Fruit fly (Drosophila melanogaster) whole organism, embryonic: ENCODE measurements around the gene CG16710.

ENCODE experiments used
- B-H1 ChIP-seq: fragments of 200-800 bp; sonication (Bioruptor generic); IDR thresholded peaks from 3 replicates; pipeline ENCODE4 v1.3.6; 2022; ENCODE audit warnings: missing biosample characterization, missing genetic modification characterization
- Blimp-1 ChIP-seq: fragments of 200-800 bp; sonication (Bioruptor generic); optimal IDR thresholded peaks from 3 replicates; lab custom pipeline; 2018; ENCODE audit warnings: missing biosample characterization, missing genetic modification characterization, mild to moderate bottlenecking, moderate library complexity, missing genetic modification reagents
- Bteb2 ChIP-seq: fragments of 200-800 bp; sonication (Bioruptor generic); optimal IDR thresholded peaks from 2 replicates; lab custom pipeline; 2016; ENCODE audit warnings: missing biosample characterization, missing genetic modification characterization
- CG10267 ChIP-seq: fragments of 200-800 bp; sonication (Bioruptor generic); optimal IDR thresholded peaks from 2 replicates; lab custom pipeline; 2018; ENCODE audit warnings: missing biosample characterization, mild to moderate bottlenecking, missing genetic modification characterization, moderate library complexity
- CG10565 ChIP-seq: fragments of 200-800 bp; sonication (Bioruptor generic); optimal IDR thresholded peaks from 3 replicates; lab custom pipeline; 2016; ENCODE audit warnings: missing biosample characterization, mild to moderate bottlenecking, missing genetic modification characterization
- CG10959 ChIP-seq: fragments of 200-800 bp; sonication (Bioruptor generic); IDR thresholded peaks from 2 replicates; pipeline ENCODE4 v1.3.6; 2022; ENCODE audit warnings: missing biosample characterization, missing genetic modification characterization
- CG11456 ChIP-seq: fragments of 200-800 bp; sonication (Bioruptor generic); IDR thresholded peaks from 3 replicates; pipeline ENCODE4 v1.3.6; 2022; ENCODE audit warnings: missing biosample characterization, missing genetic modification characterization
- CG12744 ChIP-seq: fragments of 200-800 bp; sonication (Bioruptor generic); optimal IDR thresholded peaks from 2 replicates; lab custom pipeline; 2016; ENCODE audit warnings: missing biosample characterization, missing genetic modification characterization
- CG14667 ChIP-seq: fragments of 200-800 bp; sonication (Bioruptor generic); IDR thresholded peaks from 2 replicates; pipeline ENCODE4 v1.3.6; 2022; ENCODE audit warnings: missing biosample characterization, missing genetic modification characterization
- CG15011 ChIP-seq: fragments of 200-800 bp; sonication (Bioruptor generic); optimal IDR thresholded peaks from 3 replicates; lab custom pipeline; 2018; ENCODE audit warnings: missing biosample characterization, mild to moderate bottlenecking, missing genetic modification characterization
- CG15601 ChIP-seq: fragments of 200-800 bp; sonication (Bioruptor generic); optimal IDR thresholded peaks from 3 replicates; lab custom pipeline; 2019; ENCODE audit warnings: missing biosample characterization, mild to moderate bottlenecking, missing genetic modification characterization, moderate library complexity
- CG1603 ChIP-seq: fragments of 200-800 bp; sonication (Bioruptor generic); optimal IDR thresholded peaks from 2 replicates; lab custom pipeline; 2019; ENCODE audit warnings: missing biosample characterization, mild to moderate bottlenecking, missing genetic modification characterization, moderate library complexity
- CG1647 ChIP-seq: fragments of 200-800 bp; sonication (Bioruptor generic); optimal IDR thresholded peaks from 3 replicates; lab custom pipeline; 2016; ENCODE audit warnings: missing biosample characterization, missing genetic modification characterization
- CG16813 ChIP-seq: fragments of 200-800 bp; sonication (Bioruptor generic); IDR thresholded peaks from 3 replicates; pipeline ENCODE4 v1.3.6; 2022; ENCODE audit warnings: missing biosample characterization, missing genetic modification characterization; ENCODE audit not compliant: partially characterized antibody
- CG3995 ChIP-seq: fragments of 200-800 bp; sonication (Bioruptor generic); optimal IDR thresholded peaks from 3 replicates; lab custom pipeline; 2016; ENCODE audit warnings: missing biosample characterization, missing genetic modification characterization
- CG6654 ChIP-seq: fragments of 200-800 bp; sonication (Bioruptor generic); optimal IDR thresholded peaks from 2 replicates; lab custom pipeline; 2017; ENCODE audit warnings: missing biosample characterization, mild to moderate bottlenecking, missing genetic modification characterization
- CG6765 ChIP-seq: fragments of 200-800 bp; sonication (Bioruptor generic); optimal IDR thresholded peaks from 3 replicates; lab custom pipeline; 2017; ENCODE audit warnings: missing biosample characterization, mild to moderate bottlenecking, missing genetic modification characterization
- CG7271 ChIP-seq: fragments of 200-800 bp; sonication (Bioruptor generic); optimal IDR thresholded peaks from 2 replicates; lab custom pipeline; 2018; ENCODE audit warnings: missing biosample characterization, mild to moderate bottlenecking, missing genetic modification characterization, moderate library complexity
- CG7745 ChIP-seq: fragments of 200-800 bp; sonication (Bioruptor generic); optimal IDR thresholded peaks from 2 replicates; lab custom pipeline; 2018; ENCODE audit warnings: missing biosample characterization, mild to moderate bottlenecking, missing genetic modification characterization, moderate library complexity
- CG8281 ChIP-seq: fragments of 200-800 bp; sonication (Bioruptor generic); optimal IDR thresholded peaks from 2 replicates; lab custom pipeline; 2018; ENCODE audit warnings: missing biosample characterization, mild to moderate bottlenecking, missing genetic modification characterization, moderate library complexity
- CG8290 ChIP-seq, 3 experiments: fragments of 200-800 bp; sonication (Bioruptor generic); optimal IDR thresholded peaks; 2 replicates each; lab custom pipeline; 2016 to 2019; ENCODE audit warnings: missing biosample characterization in 3 of 3, missing genetic modification characterization in 3 of 3, mild to moderate bottlenecking in 2 of 3, moderate library complexity in 1 of 3
- CG9609 ChIP-seq: fragments of 200-800 bp; sonication (Bioruptor generic); optimal IDR thresholded peaks from 3 replicates; lab custom pipeline; 2016; ENCODE audit warnings: missing biosample characterization, missing genetic modification characterization
- CHES-1-like ChIP-seq: fragments of 200-800 bp; sonication (Bioruptor generic); optimal IDR thresholded peaks from 2 replicates; lab custom pipeline; 2016; ENCODE audit warnings: missing biosample characterization, missing genetic modification characterization
- Ets97D ChIP-seq: fragments of 200-800 bp; sonication (Bioruptor generic); optimal IDR thresholded peaks from 3 replicates; lab custom pipeline; 2016; ENCODE audit warnings: missing biosample characterization, missing genetic modification characterization
- HLH3B ChIP-seq: fragments of 200-800 bp; sonication (Bioruptor generic); IDR thresholded peaks from 2 replicates; pipeline ENCODE4 v1.3.6; 2022; ENCODE audit warnings: missing biosample characterization, missing genetic modification characterization
- HmgD ChIP-seq: fragments of 200-800 bp; sonication (Bioruptor generic); optimal IDR thresholded peaks from 3 replicates; lab custom pipeline; 2016; ENCODE audit warnings: missing biosample characterization, missing genetic modification characterization
- Myb ChIP-seq: fragments of 200-800 bp; sonication (Bioruptor generic); optimal IDR thresholded peaks from 2 replicates; lab custom pipeline; 2016; ENCODE audit warnings: missing biosample characterization, missing genetic modification characterization
- NfI ChIP-seq: fragments of 200-800 bp; sonication (Bioruptor generic); optimal IDR thresholded peaks from 3 replicates; lab custom pipeline; 2018; ENCODE audit warnings: missing biosample characterization, mild to moderate bottlenecking, missing genetic modification characterization, moderate library complexity
- Oli ChIP-seq: fragments of 200-800 bp; sonication (Bioruptor generic); optimal IDR thresholded peaks from 2 replicates; lab custom pipeline; 2018; ENCODE audit warnings: missing biosample characterization, mild to moderate bottlenecking, missing genetic modification characterization, moderate library complexity
- Ptx1 ChIP-seq: fragments of 200-800 bp; sonication (Bioruptor generic); IDR thresholded peaks from 2 replicates; pipeline ENCODE4 v1.3.6; 2022; ENCODE audit warnings: missing biosample characterization, missing genetic modification characterization
- Rfx ChIP-seq: fragments of 200-800 bp; sonication (Bioruptor generic); IDR thresholded peaks from 2 replicates; pipeline ENCODE4 v1.3.6; 2022; ENCODE audit warnings: missing biosample characterization, missing genetic modification characterization
- al ChIP-seq: fragments of 200-800 bp; sonication (Bioruptor generic); IDR thresholded peaks from 2 replicates; pipeline ENCODE4 v1.3.6; 2022; ENCODE audit warnings: missing biosample characterization, missing genetic modification characterization
- crc ChIP-seq: fragments of 200-800 bp; sonication (Bioruptor generic); optimal IDR thresholded peaks from 2 replicates; lab custom pipeline; 2016; ENCODE audit warnings: missing biosample characterization, missing genetic modification characterization
- insv ChIP-seq, 2 experiments: fragments of 200-800 bp; sonication (Bioruptor generic); optimal IDR thresholded peaks; 3 replicates each; lab custom pipeline; 2016 to 2018; ENCODE audit warnings: missing biosample characterization in 2 of 2, missing genetic modification characterization in 2 of 2
- lbe ChIP-seq: fragments of 200-800 bp; sonication (Bioruptor generic); optimal IDR thresholded peaks from 2 replicates; lab custom pipeline; 2016; ENCODE audit warnings: missing biosample characterization, mild to moderate bottlenecking, missing genetic modification characterization
- lmd ChIP-seq: fragments of 200-800 bp; sonication (Bioruptor generic); IDR thresholded peaks from 2 replicates; pipeline ENCODE4 v1.3.6; 2022; ENCODE audit warnings: missing biosample characterization, missing genetic modification characterization
- mirr ChIP-seq: fragments of 200-800 bp; sonication (Bioruptor generic); optimal IDR thresholded peaks from 3 replicates; lab custom pipeline; 2018; ENCODE audit warnings: missing biosample characterization, mild to moderate bottlenecking, missing genetic modification characterization
- pfk ChIP-seq: fragments of 200-800 bp; sonication (Bioruptor generic); optimal IDR thresholded peaks from 2 replicates; lab custom pipeline; 2018; ENCODE audit warnings: missing biosample characterization, mild to moderate bottlenecking, missing genetic modification characterization, moderate library complexity
- pzg ChIP-seq: fragments of 200-800 bp; sonication (Bioruptor generic); optimal IDR thresholded peaks from 3 replicates; lab custom pipeline; 2018; ENCODE audit warnings: missing biosample characterization, mild to moderate bottlenecking, missing genetic modification characterization, moderate library complexity
- sc ChIP-seq, 3 experiments: fragments of >200 bp in 2 of 3; fragments of 200-800 bp in 1 of 3; sonication (Bioruptor generic) in 1 of 3; optimal IDR thresholded peaks; 2 replicates in 2 of 3; 3 replicates in 1 of 3; lab custom pipeline; 2017; ENCODE audit warnings: mild to moderate bottlenecking in 1 of 3, missing biosample characterization in 1 of 3, missing genetic modification characterization in 1 of 3, missing genetic modification reagents in 1 of 3
- sima ChIP-seq: fragments of 200-800 bp; sonication (Bioruptor generic); optimal IDR thresholded peaks from 2 replicates; lab custom pipeline; 2016; ENCODE audit warnings: missing biosample characterization, missing genetic modification characterization
- slou ChIP-seq: fragments of 200-800 bp; sonication (Bioruptor generic); optimal IDR thresholded peaks from 3 replicates; lab custom pipeline; 2016; ENCODE audit warnings: missing biosample characterization, missing genetic modification characterization
- slp2 ChIP-seq: fragments of 200-800 bp; sonication (Bioruptor generic); optimal IDR thresholded peaks from 2 replicates; lab custom pipeline; 2016; ENCODE audit warnings: missing biosample characterization, missing genetic modification characterization
- stc ChIP-seq: fragments of 200-800 bp; sonication (Bioruptor generic); IDR thresholded peaks from 2 replicates; pipeline ENCODE4 v1.3.6; 2022; ENCODE audit warnings: missing biosample characterization, missing genetic modification characterization
- stwl ChIP-seq: fragments of 200-800 bp; sonication (Bioruptor generic); optimal IDR thresholded peaks from 3 replicates; lab custom pipeline; 2018; ENCODE audit warnings: missing biosample characterization, mild to moderate bottlenecking, missing genetic modification characterization, moderate library complexity
- sug ChIP-seq: fragments of 200-800 bp; optimal IDR thresholded peaks from 2 replicates; lab custom pipeline; 2019; ENCODE audit warnings: missing biosample characterization, mild to moderate bottlenecking, missing genetic modification characterization, moderate library complexity
- unc-4 ChIP-seq: fragments of 200-800 bp; sonication (Bioruptor generic); IDR thresholded peaks from 2 replicates; pipeline ENCODE4 v1.3.6; 2022; ENCODE audit warnings: missing biosample characterization, missing genetic modification characterization; ENCODE audit not compliant: partially characterized antibody
- vnd ChIP-seq: fragments of 200-800 bp; sonication (Bioruptor generic); IDR thresholded peaks from 3 replicates; pipeline ENCODE4 v1.3.6; 2022; ENCODE audit warnings: missing biosample characterization, missing genetic modification characterization; ENCODE audit not compliant: partially characterized antibody

CG16710 gene

DNA sequence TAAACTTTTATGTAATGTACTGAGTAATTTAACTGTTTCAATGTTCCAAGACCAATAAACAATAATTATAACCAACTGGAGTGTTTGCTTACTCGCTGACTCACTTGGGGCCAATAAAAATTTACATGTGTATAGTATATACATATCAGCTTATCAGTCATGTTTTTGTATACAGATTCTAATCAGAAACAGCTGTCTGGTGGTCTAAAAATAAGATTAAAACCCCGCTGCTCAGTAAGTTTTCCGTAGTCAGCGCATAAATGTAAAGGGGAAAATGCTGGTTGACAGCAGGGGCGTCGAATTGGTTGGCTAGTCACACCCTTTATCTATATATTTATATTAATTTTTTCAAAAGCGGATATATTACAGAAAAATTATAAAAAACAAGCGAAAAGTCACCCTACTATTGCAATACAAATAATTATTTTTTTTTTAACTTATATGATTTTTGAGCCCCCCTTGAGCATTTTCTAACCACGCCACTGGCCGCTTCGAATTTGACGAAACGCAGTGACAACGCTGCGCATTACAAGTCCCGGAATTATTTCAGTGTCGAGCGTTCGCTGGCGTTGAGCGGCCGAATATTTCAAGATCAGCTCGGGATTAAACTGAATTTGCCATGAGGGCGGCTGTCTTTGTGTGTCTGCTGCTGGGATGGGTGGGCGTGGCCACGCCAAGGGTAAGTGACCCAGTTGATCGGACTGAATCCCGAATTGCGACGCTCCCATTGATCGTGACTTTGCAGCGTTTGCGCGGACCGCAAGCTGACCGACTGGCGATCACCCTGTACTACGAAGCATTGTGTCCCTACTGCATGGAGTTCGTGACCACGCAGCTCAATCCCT lies 3.7 kb upstream of the CG16710 start, which contains the start of gene GILT2 (continued):
- peak; percentile 83 for TF ChIP-seq CG6654 (GFP tag; lab: Kevin White, UChicago)
- peak; percentile 78 for TF ChIP-seq CG8281 (tag; lab: Kevin White, UChicago)
- TF ChIP-seq vnd (GFP tag; lab: Robert Waterston, UW) = no peak
- TF ChIP-seq sima (GFP tag; lab: Kevin White, UChicago) = no peak
- TF ChIP-seq sc (optimal IDR thresholded peaks at IDR 0.05; lab: Kevin White, UChicago) = no peak
- peak; percentile 80 for TF ChIP-seq sc (GFP tag; optimal IDR thresholded peaks at IDR 0.05; lab: Kevin White, UChicago)
- TF ChIP-seq CG15601 (tag; lab: Kevin White, UChicago) = peak; percentile 90
- TF ChIP-seq stc (GFP tag; lab: Robert Waterston, UW) = peak; percentile 88
- peak; percentile 95 for TF ChIP-seq Ptx1 (GFP tag; lab: Robert Waterston, UW)
- no peak for TF ChIP-seq HmgD (GFP tag; lab: Kevin White, UChicago)
- TF ChIP-seq CG7271 = peak; percentile 87
- TF ChIP-seq Myb (GFP tag; lab: Kevin White, UChicago) = no peak
- TF ChIP-seq B-H1 = peak; percentile 78
- TF ChIP-seq CG6765 (GFP tag; lab: Kevin White, UChicago) = peak; percentile 88
- no peak for TF ChIP-seq unc-4
- TF ChIP-seq Rfx = peak; percentile 94
- peak; percentile 89 for TF ChIP-seq CG10959 (GFP tag; lab: Robert Waterston, UW)
- no peak for TF ChIP-seq slp2 (GFP tag; lab: Kevin White, UChicago)
- TF ChIP-seq CG1647 (GFP tag; lab: Kevin White, UChicago) = peak; percentile 9
- TF ChIP-seq al (GFP tag; lab: Robert Waterston, UW) = peak; percentile 74
- TF ChIP-seq sug = peak; percentile 88
- peak; percentile 90 for TF ChIP-seq NfI
- no peak for TF ChIP-seq CG16813 (GFP tag; lab: Robert Waterston, UW)
- no peak for TF ChIP-seq pfk (GFP tag; lab: Kevin White, UChicago)
- TF ChIP-seq CG15011 (GFP tag; lab: Kevin White, UChicago) = peak; percentile 88
- peak; percentile 37 for TF ChIP-seq CG10565
- peak; percentile 18 for TF ChIP-seq stwl (tag; lab: Kevin White, UChicago)
- no peak for TF ChIP-seq crc (GFP tag; lab: Kevin White, UChicago)
- TF ChIP-seq CG12744 (GFP tag; lab: Kevin White, UChicago) = peak; percentile 49
- peak; percentile 44 for TF ChIP-seq Bteb2 (GFP tag; lab: Kevin White, UChicago)
- TF ChIP-seq lmd = peak; percentile 95
- TF ChIP-seq CG1603 (tag; lab: Kevin White, UChicago) = no peak
- TF ChIP-seq mirr (GFP tag; lab: Kevin White, UChicago) = peak; percentile 3
- peak; percentile 94 for TF ChIP-seq Blimp-1 (GFP tag; lab: Kevin White, UChicago)
- TF ChIP-seq slou (GFP tag; lab: Kevin White, UChicago) = peak; percentile 57
- TF ChIP-seq pzg = no peak
- peak; percentile 91 for TF ChIP-seq HLH3B (GFP tag; lab: Robert Waterston, UW)
- peak; percentile 39 for TF ChIP-seq CHES-1-like (GFP tag; lab: Kevin White, UChicago)
- TF ChIP-seq Oli (tag; lab: Kevin White, UChicago) = peak; percentile 92
- peak; percentile 83 for TF ChIP-seq CG14667 (GFP tag; lab: Robert Waterston, UW)
- TF ChIP-seq CG11456 = peak; percentile 85
- peak; percentile 42 for TF ChIP-seq CG3995 (GFP tag; lab: Kevin White, UChicago)
- peak; percentile 87 for TF ChIP-seq CG10267 (tag; lab: Kevin White, UChicago)
- peak; percentile 89 for TF ChIP-seq lbe (GFP tag; lab: Kevin White, UChicago)
- TF ChIP-seq insv (GFP tag; optimal IDR thresholded peaks at IDR 0.05; lab: Kevin White, UChicago) = peak in 1 of 2 experiments; percentile 76
- TF ChIP-seq Ets97D (GFP tag; lab: Kevin White, UChicago) = peak; percentile 48
- peak; percentile 21 for TF ChIP-seq CG9609 (GFP tag; lab: Kevin White, UChicago)
- no peak for TF ChIP-seq CG7745
- peak; percentile 68 for TF ChIP-seq CG8290 (GFP tag; optimal IDR thresholded peaks at IDR 0.05; lab: Kevin White, UChicago)
- TF ChIP-seq CG8290 (tag; optimal IDR thresholded peaks at IDR 0.05; lab: Kevin White, UChicago) = peak; percentile 1 to 68
